Fruit fly (Drosophila melanogaster) whole organism, embryonic: ENCODE measurements around the gene CG17572.

ENCODE experiments used
- Bgb ChIP-seq: fragments of 200-800 bp; sonication (Bioruptor generic); IDR thresholded peaks from 2 replicates; pipeline ENCODE4 v1.3.6; 2022; ENCODE audit warnings: missing biosample characterization, missing genetic modification characterization; ENCODE audit not compliant: partially characterized antibody
- CG10431 ChIP-seq: fragments of 200-800 bp; sonication (Bioruptor generic); optimal IDR thresholded peaks from 3 replicates; lab custom pipeline; 2018; ENCODE audit warnings: missing biosample characterization, mild to moderate bottlenecking, missing genetic modification characterization
- CG10462 ChIP-seq: fragments of 200-800 bp; sonication (Bioruptor generic); optimal IDR thresholded peaks from 2 replicates; lab custom pipeline; 2016; ENCODE audit warnings: missing biosample characterization, missing genetic modification characterization
- CG11504 ChIP-seq: fragments of 200-800 bp; sonication (Bioruptor generic); optimal IDR thresholded peaks from 3 replicates; lab custom pipeline; 2019; ENCODE audit warnings: missing biosample characterization, mild to moderate bottlenecking, missing genetic modification characterization, moderate library complexity
- CG11560 ChIP-seq: fragments of 200-800 bp; sonication (Bioruptor generic); IDR thresholded peaks from 3 replicates; pipeline ENCODE4 v1.3.6; 2022; ENCODE audit warnings: missing biosample characterization, missing genetic modification characterization
- CG11696 ChIP-seq: fragments of 200-800 bp; sonication (Bioruptor generic); IDR thresholded peaks from 2 replicates; pipeline ENCODE4 v1.3.6; 2022; ENCODE audit warnings: missing biosample characterization, missing genetic modification characterization
- CG14441 ChIP-seq: fragments of 200-800 bp; sonication (Bioruptor generic); IDR thresholded peaks from 2 replicates; pipeline ENCODE4 v1.3.6; 2022; ENCODE audit warnings: missing biosample characterization, missing genetic modification characterization
- CG14860 ChIP-seq: fragments of 200-800 bp; sonication (Bioruptor generic); IDR thresholded peaks from 3 replicates; pipeline ENCODE4 v1.3.6; 2022; ENCODE audit warnings: missing biosample characterization, missing genetic modification characterization; ENCODE audit not compliant: partially characterized antibody
- CG17385 ChIP-seq: fragments of 200-800 bp; sonication (Bioruptor generic); optimal IDR thresholded peaks from 3 replicates; lab custom pipeline; 2018; ENCODE audit warnings: missing biosample characterization, mild to moderate bottlenecking, missing genetic modification characterization
- CG2120 ChIP-seq: fragments of 200-800 bp; sonication (Bioruptor generic); optimal IDR thresholded peaks from 3 replicates; lab custom pipeline; 2016; ENCODE audit warnings: missing biosample characterization, missing genetic modification characterization
- CG2875 ChIP-seq: fragments of 200-800 bp; sonication (Bioruptor generic); optimal IDR thresholded peaks from 2 replicates; lab custom pipeline; 2017; ENCODE audit warnings: missing biosample characterization, mild to moderate bottlenecking, missing genetic modification characterization, missing genetic modification reagents
- CG31365 ChIP-seq: fragments of 200-800 bp; sonication (Bioruptor generic); optimal IDR thresholded peaks from 2 replicates; lab custom pipeline; 2018; ENCODE audit warnings: missing biosample characterization, mild to moderate bottlenecking, missing genetic modification characterization
- CG3163 ChIP-seq: fragments of 200-800 bp; sonication (Bioruptor generic); optimal IDR thresholded peaks from 3 replicates; lab custom pipeline; 2016; ENCODE audit warnings: missing biosample characterization, missing genetic modification characterization
- CG34224 ChIP-seq: fragments of 200-800 bp; sonication (Bioruptor generic); IDR thresholded peaks from 3 replicates; pipeline ENCODE4 v1.3.6; 2022; ENCODE audit warnings: missing biosample characterization, missing genetic modification characterization; ENCODE audit not compliant: partially characterized antibody
- CG3726 ChIP-seq: fragments of 200-800 bp; sonication (Bioruptor generic); IDR thresholded peaks from 3 replicates; pipeline ENCODE4, ENCODE4 v1.3.6; 2022; ENCODE audit warnings: missing biosample characterization, missing genetic modification characterization
- CG3847 ChIP-seq: fragments of 200-800 bp; sonication (Bioruptor generic); IDR thresholded peaks from 2 replicates; pipeline ENCODE4 v1.3.6; 2022; ENCODE audit warnings: missing biosample characterization, missing genetic modification characterization
- CG42726 ChIP-seq: fragments of 200-800 bp; sonication (Bioruptor generic); IDR thresholded peaks from 2 replicates; pipeline ENCODE4 v1.3.6; 2022; ENCODE audit warnings: missing biosample characterization, missing genetic modification characterization; ENCODE audit not compliant: partially characterized antibody
- CG4707 ChIP-seq: fragments of 200-800 bp; sonication (Bioruptor generic); optimal IDR thresholded peaks from 2 replicates; lab custom pipeline; 2018; ENCODE audit warnings: missing biosample characterization, mild to moderate bottlenecking, missing genetic modification characterization, moderate library complexity
- CG7963 ChIP-seq: fragments of 200-800 bp; sonication (Bioruptor generic); IDR thresholded peaks from 3 replicates; pipeline ENCODE4 v1.3.6; 2022; ENCODE audit warnings: missing biosample characterization, missing genetic modification characterization; ENCODE audit not compliant: partially characterized antibody
- CG9797 ChIP-seq: fragments of 200-800 bp; sonication (Bioruptor generic); optimal IDR thresholded peaks from 3 replicates; lab custom pipeline; 2018; ENCODE audit warnings: missing biosample characterization, mild to moderate bottlenecking, missing genetic modification characterization
- CG9932 ChIP-seq: fragments of 200-800 bp; sonication (Bioruptor generic); IDR thresholded peaks from 2 replicates; pipeline ENCODE4 v1.3.6; 2022; ENCODE audit warnings: missing biosample characterization, missing genetic modification characterization
- Elba2 ChIP-seq: fragments of 200-800 bp; sonication (Bioruptor generic); optimal IDR thresholded peaks from 3 replicates; lab custom pipeline; 2016; ENCODE audit warnings: missing biosample characterization, missing genetic modification characterization
- H15 ChIP-seq: fragments of 200-800 bp; sonication (Bioruptor generic); IDR thresholded peaks from 3 replicates; pipeline ENCODE4 v1.3.6; 2022; ENCODE audit warnings: missing biosample characterization, missing genetic modification characterization
- Hand ChIP-seq: fragments of 200-800 bp; sonication (Bioruptor generic); optimal IDR thresholded peaks from 2 replicates; lab custom pipeline; 2017; ENCODE audit warnings: mild to moderate bottlenecking, missing biosample characterization, missing genetic modification reagents, missing genetic modification characterization
- HmgD ChIP-seq: fragments of 200-800 bp; sonication (Bioruptor generic); optimal IDR thresholded peaks from 3 replicates; lab custom pipeline; 2016; ENCODE audit warnings: missing biosample characterization, missing genetic modification characterization
- Hr78 ChIP-seq, 2 experiments: fragments of 200-800 bp in 1 of 2; fragments of >200 bp in 1 of 2; sonication (Bioruptor generic) in 1 of 2; optimal IDR thresholded peaks; 2 replicates each; lab custom pipeline; 2017 to 2019; ENCODE audit warnings: missing biosample characterization in 2 of 2, missing genetic modification characterization in 2 of 2, mild to moderate bottlenecking in 1 of 2, moderate library complexity in 1 of 2
- Mrtf ChIP-seq: fragments of 200-800 bp; sonication (Bioruptor generic); IDR thresholded peaks from 3 replicates; pipeline ENCODE4 v1.3.6; 2022; ENCODE audit warnings: missing biosample characterization, missing genetic modification characterization
- Usf ChIP-seq: fragments of 200-800 bp; sonication (Bioruptor generic); optimal IDR thresholded peaks from 2 replicates; lab custom pipeline; 2017; ENCODE audit warnings: missing genotype, missing biosample characterization, missing genetic modification characterization
- ato ChIP-seq: fragments of 200-800 bp; sonication (Bioruptor generic); IDR thresholded peaks from 2 replicates; pipeline ENCODE4 v1.3.6; 2022; ENCODE audit warnings: missing biosample characterization, missing genetic modification characterization; ENCODE audit not compliant: partially characterized antibody
- btn ChIP-seq: fragments of 200-800 bp; sonication (Bioruptor generic); optimal IDR thresholded peaks from 2 replicates; lab custom pipeline; 2016; ENCODE audit warnings: missing biosample characterization, missing genetic modification characterization
- chif ChIP-seq, 2 experiments: fragments of 200-800 bp; sonication (Bioruptor generic); optimal IDR thresholded peaks; 3 replicates each; lab custom pipeline; 2016; ENCODE audit warnings: missing biosample characterization in 2 of 2, missing genetic modification characterization in 2 of 2
- cwo ChIP-seq: fragments of 200-800 bp; sonication (Bioruptor generic); optimal IDR thresholded peaks from 3 replicates; lab custom pipeline; 2017; ENCODE audit warnings: missing biosample characterization, missing genetic modification characterization, mild to moderate bottlenecking, moderate library complexity, missing genetic modification reagents
- dan ChIP-seq: fragments of 200-800 bp; sonication (Bioruptor generic); IDR thresholded peaks from 2 replicates; pipeline ENCODE4 v1.3.6; 2022; ENCODE audit warnings: missing biosample characterization, missing genetic modification characterization
- dmrt99B ChIP-seq: fragments of 200-800 bp; sonication (Bioruptor generic); optimal IDR thresholded peaks from 2 replicates; lab custom pipeline; 2018; ENCODE audit warnings: missing biosample characterization, mild to moderate bottlenecking, missing genetic modification characterization, moderate library complexity
- ems ChIP-seq: fragments of 200-800 bp; sonication (Bioruptor generic); optimal IDR thresholded peaks from 3 replicates; lab custom pipeline; 2016; ENCODE audit warnings: missing biosample characterization, missing genetic modification characterization
- eyg ChIP-seq: fragments of 200-800 bp; sonication (Bioruptor generic); optimal IDR thresholded peaks from 3 replicates; lab custom pipeline; 2016; ENCODE audit warnings: missing biosample characterization, missing genetic modification characterization
- gem ChIP-seq: fragments of 200-800 bp; sonication (Bioruptor generic); optimal IDR thresholded peaks from 2 replicates; lab custom pipeline; 2019; ENCODE audit warnings: missing biosample characterization, mild to moderate bottlenecking, missing genetic modification characterization, moderate library complexity
- inv ChIP-seq: fragments of 200-800 bp; sonication (Bioruptor generic); IDR thresholded peaks from 2 replicates; pipeline ENCODE4 v1.3.6; 2022; ENCODE audit warnings: missing biosample characterization, missing genetic modification characterization; ENCODE audit not compliant: partially characterized antibody
- klu ChIP-seq: fragments of 200-800 bp; sonication (Bioruptor generic); IDR thresholded peaks from 2 replicates; pipeline ENCODE4 v1.3.6; 2022; ENCODE audit warnings: missing biosample characterization, missing genetic modification characterization
- mld ChIP-seq: fragments of 200-800 bp; sonication (Bioruptor generic); IDR thresholded peaks from 3 replicates; pipeline ENCODE4 v1.3.6; 2022; ENCODE audit warnings: missing biosample characterization, missing genetic modification characterization; ENCODE audit not compliant: partially characterized antibody
- nerfin-2 ChIP-seq: fragments of 200-800 bp; sonication (Bioruptor generic); IDR thresholded peaks from 2 replicates; pipeline ENCODE4 v1.3.6; 2022; ENCODE audit warnings: missing biosample characterization, missing genetic modification characterization; ENCODE audit not compliant: partially characterized antibody
- onecut ChIP-seq: fragments of 200-800 bp; sonication (Bioruptor generic); IDR thresholded peaks from 2 replicates; pipeline ENCODE4 v1.3.6; 2022; ENCODE audit warnings: missing biosample characterization, missing genetic modification characterization
- pan ChIP-seq, 4 experiments: fragments of >200 bp in 3 of 4; fragments of 200-800 bp in 1 of 4; sonication (Bioruptor generic) in 1 of 4; optimal IDR thresholded peaks in 3 of 4; IDR thresholded peaks in 1 of 4; 2 replicates each; pipeline versions ENCODE4 v1.3.6 to Lab custom; 2017 to 2022; ENCODE audit warnings: missing biosample characterization in 2 of 4, missing genetic modification characterization in 2 of 4, mixed read lengths in 1 of 4
- sna ChIP-seq: fragments of 200-800 bp; sonication (Bioruptor generic); IDR thresholded peaks from 2 replicates; pipeline ENCODE4 v1.3.6; 2022; ENCODE audit warnings: missing biosample characterization, missing genetic modification characterization; ENCODE audit not compliant: partially characterized antibody
- sob ChIP-seq: fragments of 200-800 bp; sonication (Bioruptor generic); IDR thresholded peaks from 2 replicates; pipeline ENCODE4 v1.3.6; 2022; ENCODE audit warnings: missing biosample characterization, missing genetic modification characterization
- ttk ChIP-seq: fragments of 200-800 bp; sonication (Bioruptor generic); IDR thresholded peaks from 2 replicates; pipeline ENCODE4 v2.1.2; 2022; ENCODE audit warnings: missing biosample characterization, missing genetic modification characterization
- zen ChIP-seq: fragments of 200-800 bp; sonication (Bioruptor generic); optimal IDR thresholded peaks from 3 replicates; lab custom pipeline; 2018; ENCODE audit warnings: missing biosample characterization, mild to moderate bottlenecking, missing genetic modification characterization, moderate library complexity
- zen2 ChIP-seq: fragments of 200-800 bp; sonication (Bioruptor generic); IDR thresholded peaks from 3 replicates; pipeline ENCODE4 v1.3.6; 2022; ENCODE audit warnings: missing biosample characterization, missing genetic modification characterization; ENCODE audit not compliant: partially characterized antibody

CG17572 gene

dm6 chr2L:19114183-19114776 is 40.3 kb upstream of the CG17572 start, which contains the start of gene CG10561 (continued):
- TF ChIP-seq CG7963 (GFP tag; lab: Robert Waterston, UW) (peak; percentile 51; the same call in 2 of the 3 replicates), CG9797 (GFP tag; lab: Kevin White, UChicago) (peak; percentile 78), H15 (GFP tag; lab: Robert Waterston, UW) (no peak), HmgD (GFP tag; lab: Kevin White, UChicago) (no peak), CG2120 (no peak), ttk (no peak), nerfin-2 (peak; percentile 71), onecut (GFP tag; lab: Robert Waterston, UW) (peak; percentile 14; the same call in 1 of the 2 replicates), cwo (no peak), Elba2 (GFP tag; lab: Kevin White, UChicago) (peak; percentile 90), CG3163 (no peak), CG10462 (no peak), CG31365 (no peak), klu (no peak), Hand (GFP tag; lab: Kevin White, UChicago) (no peak), CG9932 (GFP tag; lab: Robert Waterston, UW) (no peak), sob (GFP tag; lab: Robert Waterston, UW) (peak; percentile 39; the same call in 1 of the 2 replicates), dan (no peak), gem (tag; lab: Kevin White, UChicago) (no peak), Hr78 (GFP tag; optimal IDR thresholded peaks at IDR 0.05; lab: Kevin White, UChicago) (no peak), CG17385 (no peak), CG10431 (GFP tag; lab: Kevin White, UChicago) (no peak), inv (GFP tag; lab: Robert Waterston, UW) (0 out of 2 replicates have a peak, but pooled peaks have one; percentile 24), CG42726 (GFP tag; lab: Robert Waterston, UW) (no peak; the same call in 1 of the 2 replicates), ato (GFP tag; lab: Robert Waterston, UW) (peak; percentile 69), pan (optimal IDR thresholded peaks at IDR 0.05; lab: Kevin White, UChicago) (no peak), pan (GFP tag; optimal IDR thresholded peaks at IDR 0.05 in 1 of 2, IDR thresholded peaks at IDR 0.05 in 1 of 2) (no peak), Mrtf (GFP tag; lab: Robert Waterston, UW) (no peak), CG3726 (no peak), CG11560 (tag; lab: Robert Waterston, UW) (no peak), Bgb (GFP tag; lab: Robert Waterston, UW) (peak; percentile 70), Usf (no peak), CG11504 (tag; lab: Kevin White, UChicago) (peak; percentile 28), ems (no peak), chif (GFP tag; optimal IDR thresholded peaks at IDR 0.05; lab: Kevin White, UChicago) (no peak), mld (no peak), CG2875 (GFP tag; lab: Kevin White, UChicago) (no peak), CG14860 (GFP tag; lab: Robert Waterston, UW) (peak; percentile 31; the same call in 1 of the 3 replicates), CG34224 (peak; percentile 88), CG14441 (GFP tag; lab: Robert Waterston, UW) (no peak), zen (tag; lab: Kevin White, UChicago) (no peak), eyg (no peak), dmrt99B (tag; lab: Kevin White, UChicago) (no peak), CG11696 (GFP tag; lab: Robert Waterston, UW) (no peak), CG3847 (GFP tag; lab: Robert Waterston, UW) (peak; percentile 66), zen2 (GFP tag; lab: Robert Waterston, UW) (peak; percentile 80), btn (GFP tag; lab: Kevin White, UChicago) (no peak), CG4707 (GFP tag; lab: Kevin White, UChicago) (no peak), sna (peak; percentile 80)
